Worm (Caenorhabditis elegans): ENCODE data around the gene srg-47.

ce11 chrV:14599972-14600371 is 43.9 kb upstream of the srg-47 start, which contains the start of gene glb-22:
- TF ChIP-seq tab-1 (GFP tag; IDR thresholded peaks at IDR 0.05) (no peak), flt-1 (GFP tag; IDR thresholded peaks at IDR 0.05) (no peak), ztf-23 (GFP tag; IDR thresholded peaks at IDR 0.05) (no peak), ztf-29 (GFP tag; IDR thresholded peaks at IDR 0.05) (no peak), med-1 (GFP tag; optimal IDR thresholded peaks at IDR 0.05; ENCODE audit: insufficient read depth) (no peak), klf-2 (GFP tag; conservative IDR thresholded peaks at IDR 0.05) (no peak)
